Worm (Caenorhabditis elegans): ENCODE measurements around the gene ubc-17.

ce11 chrX:7099049-7099448, 48.7 kb downstream of the ubc-17 start:
- TF ChIP-seq ceh-82 (tag; optimal IDR thresholded peaks at IDR 0.05) (no peak), crh-2 (tag; optimal IDR thresholded peaks at IDR 0.05) (no peak), sma-3 (GFP tag; optimal IDR thresholded peaks at IDR 0.05) (no peak), egl-27 (tag; optimal IDR thresholded peaks at IDR 0.05) (no peak), nhr-23 (tag; optimal IDR thresholded peaks at IDR 0.05) (no peak), ama-1 (optimal IDR thresholded peaks at IDR 0.05) (no peak)

Measured in whole organism, L2 larva.